Fruit fly (Drosophila melanogaster) whole organism, embryonic: ENCODE data around the gene CG31683.
A peak's percentile ranks its signal among the peaks of the same experiment; 100 is the strongest.

Experiments used
- Ada2b ChIP-seq: fragments of 200-800 bp; sonication (Bioruptor generic); IDR thresholded peaks from 2 replicates; pipeline ENCODE4 v1.3.6; 2022; ENCODE audit warnings: missing biosample characterization, missing genetic modification characterization
- Asciz ChIP-seq: fragments of 200-800 bp; sonication (Bioruptor generic); optimal IDR thresholded peaks from 2 replicates; lab custom pipeline; 2017; ENCODE audit warnings: missing biosample characterization, mild to moderate bottlenecking, missing genetic modification characterization, missing genetic modification reagents
- B-H1 ChIP-seq: fragments of 200-800 bp; sonication (Bioruptor generic); IDR thresholded peaks from 3 replicates; pipeline ENCODE4 v1.3.6; 2022; ENCODE audit warnings: missing biosample characterization, missing genetic modification characterization
- CG10654 ChIP-seq: fragments of 200-800 bp; sonication (Bioruptor generic); optimal IDR thresholded peaks from 2 replicates; lab custom pipeline; 2016; ENCODE audit warnings: missing biosample characterization, missing genetic modification characterization
- CG11456 ChIP-seq: fragments of 200-800 bp; sonication (Bioruptor generic); IDR thresholded peaks from 3 replicates; pipeline ENCODE4 v1.3.6; 2022; ENCODE audit warnings: missing biosample characterization, missing genetic modification characterization
- CG11695 ChIP-seq: fragments of 200-800 bp; sonication (Bioruptor generic); IDR thresholded peaks from 3 replicates; pipeline ENCODE4 v1.3.6; 2022; ENCODE audit warnings: missing biosample characterization, missing genetic modification characterization
- CG12104 ChIP-seq: fragments of 200-800 bp; sonication (Bioruptor generic); optimal IDR thresholded peaks from 3 replicates; lab custom pipeline; 2016; ENCODE audit warnings: missing biosample characterization, missing genetic modification characterization
- CG1233 ChIP-seq: fragments of 200-800 bp; sonication (Bioruptor generic); optimal IDR thresholded peaks from 4 replicates; lab custom pipeline; 2018; ENCODE audit warnings: missing biosample characterization, mild to moderate bottlenecking, missing genetic modification characterization
- CG13296 ChIP-seq: fragments of 200-800 bp; sonication (Bioruptor generic); optimal IDR thresholded peaks from 3 replicates; lab custom pipeline; 2018; ENCODE audit warnings: missing biosample characterization, mild to moderate bottlenecking, missing genetic modification characterization
- CG13624 ChIP-seq: fragments of 200-800 bp; sonication (Bioruptor generic); optimal IDR thresholded peaks from 2 replicates; lab custom pipeline; 2016; ENCODE audit warnings: missing biosample characterization, missing genetic modification characterization
- CG14050 ChIP-seq: fragments of 200-800 bp; sonication (Bioruptor generic); IDR thresholded peaks from 3 replicates; pipeline ENCODE4 v1.3.6; 2022; ENCODE audit warnings: missing biosample characterization, missing genetic modification characterization
- CG14667 ChIP-seq: fragments of 200-800 bp; sonication (Bioruptor generic); IDR thresholded peaks from 2 replicates; pipeline ENCODE4 v1.3.6; 2022; ENCODE audit warnings: missing biosample characterization, missing genetic modification characterization
- CG14965 ChIP-seq: fragments of 200-800 bp; sonication (Bioruptor generic); optimal IDR thresholded peaks from 2 replicates; lab custom pipeline; 2016; ENCODE audit warnings: missing biosample characterization, missing genetic modification characterization, borderline replicate concordance
- CG18599 ChIP-seq: fragments of 200-800 bp; sonication (Bioruptor generic); optimal IDR thresholded peaks from 3 replicates; lab custom pipeline; 2017; ENCODE audit warnings: missing biosample characterization, missing genetic modification characterization, mild to moderate bottlenecking, moderate library complexity, missing genetic modification reagents
- CG32532 ChIP-seq: fragments of 200-800 bp; sonication (Bioruptor generic); IDR thresholded peaks from 2 replicates; pipeline ENCODE4 v1.3.6; 2022; ENCODE audit warnings: missing biosample characterization, missing genetic modification characterization
- CG4424 ChIP-seq: fragments of 200-800 bp; sonication (Bioruptor generic); optimal IDR thresholded peaks from 3 replicates; lab custom pipeline; 2016; ENCODE audit warnings: missing biosample characterization, missing genetic modification characterization
- CG4730 ChIP-seq: fragments of 200-800 bp; sonication (Bioruptor generic); IDR thresholded peaks from 2 replicates; pipeline ENCODE4 v1.3.6; 2022; ENCODE audit warnings: missing biosample characterization, missing genetic modification characterization
- CG6254 ChIP-seq: fragments of 200-800 bp; sonication (Bioruptor generic); optimal IDR thresholded peaks from 3 replicates; lab custom pipeline; 2017; ENCODE audit warnings: mild to moderate bottlenecking, missing biosample characterization, missing genetic modification reagents, missing genetic modification characterization
- CG6689 ChIP-seq: fragments of 200-800 bp; sonication (Bioruptor generic); IDR thresholded peaks from 2 replicates; pipeline ENCODE4 v1.3.6; 2022; ENCODE audit warnings: missing biosample characterization, missing genetic modification characterization
- CG7839 ChIP-seq: fragments of 200-800 bp; sonication (Bioruptor generic); optimal IDR thresholded peaks from 3 replicates; lab custom pipeline; 2018; ENCODE audit warnings: missing biosample characterization, mild to moderate bottlenecking, missing genetic modification characterization, moderate library complexity
- CG8359 ChIP-seq: fragments of 200-800 bp; sonication (Bioruptor generic); optimal IDR thresholded peaks from 2 replicates; lab custom pipeline; 2017; ENCODE audit warnings: missing biosample characterization, mild to moderate bottlenecking, missing genetic modification characterization, borderline replicate concordance
- CG9797 ChIP-seq: fragments of 200-800 bp; sonication (Bioruptor generic); optimal IDR thresholded peaks from 3 replicates; lab custom pipeline; 2018; ENCODE audit warnings: missing biosample characterization, mild to moderate bottlenecking, missing genetic modification characterization
- Dll ChIP-seq: fragments of 200-800 bp; sonication (Bioruptor generic); IDR thresholded peaks from 4 replicates; pipeline ENCODE4 v1.3.6; 2022; ENCODE audit warnings: missing biosample characterization, missing genetic modification characterization; ENCODE audit not compliant: partially characterized antibody
- Dp ChIP-seq: fragments of 200-800 bp; sonication (Bioruptor generic); optimal IDR thresholded peaks from 2 replicates; lab custom pipeline; 2018; ENCODE audit warnings: missing biosample characterization, mild to moderate bottlenecking, missing genetic modification characterization, moderate library complexity
- Dref ChIP-seq: fragments of 200-800 bp; sonication (Bioruptor generic); IDR thresholded peaks from 2 replicates; pipeline ENCODE4 v1.3.6; 2022; ENCODE audit warnings: missing biosample characterization, missing genetic modification characterization
- Drgx ChIP-seq: fragments of 200-800 bp; sonication (Bioruptor generic); IDR thresholded peaks from 2 replicates; pipeline ENCODE4 v1.3.6; 2022; ENCODE audit warnings: missing biosample characterization, missing genetic modification characterization
- Fer1 ChIP-seq: fragments of 200-800 bp; sonication (Bioruptor generic); optimal IDR thresholded peaks from 2 replicates; lab custom pipeline; 2017; ENCODE audit warnings: missing biosample characterization, mild to moderate bottlenecking, missing genetic modification characterization
- Fer2 ChIP-seq: fragments of 200-800 bp; sonication (Bioruptor generic); optimal IDR thresholded peaks from 2 replicates; lab custom pipeline; 2018; ENCODE audit warnings: missing biosample characterization, mild to moderate bottlenecking, missing genetic modification characterization, moderate library complexity
- MBD-R2 ChIP-seq: fragments of 200-800 bp; sonication (Bioruptor generic); IDR thresholded peaks from 2 replicates; pipeline ENCODE4 v1.3.6; 2022; ENCODE audit warnings: missing biosample characterization, missing genetic modification characterization
- Med ChIP-seq: fragments of 200-800 bp; sonication (Bioruptor generic); peaks from one replicate; lab custom pipeline; 2016; ENCODE audit warnings: missing biosample characterization, missing genetic modification characterization, mild to moderate bottlenecking, inconsistent platforms, moderate library complexity
- Mes4 ChIP-seq: fragments of 200-800 bp; sonication (Bioruptor generic); optimal IDR thresholded peaks from 2 replicates; lab custom pipeline; 2016; ENCODE audit warnings: missing biosample characterization, missing genetic modification characterization
- Myb ChIP-seq: fragments of 200-800 bp; sonication (Bioruptor generic); optimal IDR thresholded peaks from 2 replicates; lab custom pipeline; 2016; ENCODE audit warnings: missing biosample characterization, missing genetic modification characterization
- Rfx ChIP-seq: fragments of 200-800 bp; sonication (Bioruptor generic); IDR thresholded peaks from 2 replicates; pipeline ENCODE4 v1.3.6; 2022; ENCODE audit warnings: missing biosample characterization, missing genetic modification characterization
- Side ChIP-seq: fragments of 200-800 bp; sonication (Bioruptor generic); optimal IDR thresholded peaks from 2 replicates; lab custom pipeline; 2016; ENCODE audit warnings: missing biosample characterization, missing genetic modification characterization
- Six4 ChIP-seq: fragments of 200-800 bp; sonication (Bioruptor generic); optimal IDR thresholded peaks from 2 replicates; lab custom pipeline; 2016; ENCODE audit warnings: missing biosample characterization, missing genetic modification characterization
- Sry-δ ChIP-seq: fragments of 200-800 bp; sonication (Bioruptor generic); optimal IDR thresholded peaks from 2 replicates; lab custom pipeline; 2016; ENCODE audit warnings: missing biosample characterization, missing genetic modification characterization
- abd-A ChIP-seq: fragments of 200-800 bp; sonication (Bioruptor generic); optimal IDR thresholded peaks from 3 replicates; lab custom pipeline; 2019; ENCODE audit warnings: missing biosample characterization, mild to moderate bottlenecking, missing genetic modification characterization, moderate library complexity
- ase ChIP-seq: fragments of 200-800 bp; sonication (Bioruptor generic); IDR thresholded peaks from 3 replicates; pipeline ENCODE4 v1.3.6; 2022; ENCODE audit warnings: missing biosample characterization, missing genetic modification characterization
- bcd ChIP-seq: fragments of 200-800 bp; sonication (Bioruptor generic); optimal IDR thresholded peaks from 2 replicates; lab custom pipeline; 2017; ENCODE audit warnings: missing biosample characterization, mild to moderate bottlenecking, missing genetic modification characterization
- bigmax ChIP-seq: fragments of 200-800 bp; sonication (Bioruptor generic); optimal IDR thresholded peaks from 2 replicates; lab custom pipeline; 2018; ENCODE audit warnings: missing biosample characterization, mild to moderate bottlenecking, missing genetic modification characterization
- dimm ChIP-seq: fragments of 200-800 bp; sonication (Bioruptor generic); IDR thresholded peaks from 2 replicates; pipeline ENCODE4 v1.3.6; 2022; ENCODE audit warnings: missing biosample characterization, missing genetic modification characterization
- dmrt99B ChIP-seq: fragments of 200-800 bp; sonication (Bioruptor generic); optimal IDR thresholded peaks from 2 replicates; lab custom pipeline; 2018; ENCODE audit warnings: missing biosample characterization, mild to moderate bottlenecking, missing genetic modification characterization, moderate library complexity
- en ChIP-seq: fragments of 200-800 bp; sonication (Bioruptor generic); optimal IDR thresholded peaks from 2 replicates; lab custom pipeline; 2016; ENCODE audit warnings: missing biosample characterization, missing genetic modification characterization
- hth ChIP-seq: fragments of >200 bp; optimal IDR thresholded peaks from 2 replicates; lab custom pipeline; 2017; ENCODE audit warnings: inconsistent platforms
- ind ChIP-seq: fragments of 200-800 bp; sonication (Bioruptor generic); optimal IDR thresholded peaks from 3 replicates; lab custom pipeline; 2016; ENCODE audit warnings: missing biosample characterization, missing genetic modification characterization
- kni ChIP-seq: fragments of 200-800 bp; sonication (Bioruptor generic); optimal IDR thresholded peaks from 3 replicates; lab custom pipeline; 2017; ENCODE audit warnings: mild to moderate bottlenecking, missing biosample characterization, missing genetic modification reagents, missing genetic modification characterization
- lmd ChIP-seq: fragments of 200-800 bp; sonication (Bioruptor generic); IDR thresholded peaks from 2 replicates; pipeline ENCODE4 v1.3.6; 2022; ENCODE audit warnings: missing biosample characterization, missing genetic modification characterization
- row ChIP-seq: fragments of 200-800 bp; sonication (Bioruptor generic); IDR thresholded peaks from 3 replicates; pipeline ENCODE4 v1.3.6; 2022; ENCODE audit warnings: missing biosample characterization, missing genetic modification characterization
- zen ChIP-seq: fragments of 200-800 bp; sonication (Bioruptor generic); optimal IDR thresholded peaks from 3 replicates; lab custom pipeline; 2018; ENCODE audit warnings: missing biosample characterization, mild to moderate bottlenecking, missing genetic modification characterization, moderate library complexity
- zf30C ChIP-seq: fragments of 200-800 bp; sonication (Bioruptor generic); optimal IDR thresholded peaks from 3 replicates; lab custom pipeline; 2018; ENCODE audit warnings: missing biosample characterization, mild to moderate bottlenecking, missing genetic modification characterization

The CG31683 gene

dm6 chr2L:20463316-20463856, 13.6 kb upstream of the CG31683 start, which contains the start of gene CG2493 (continued):
- no peak for TF ChIP-seq CG14667 (GFP tag; lab: Robert Waterston, UW)
- no peak for TF ChIP-seq CG1233 (GFP tag; lab: Kevin White, UChicago)
- no peak for TF ChIP-seq CG7839 (tag; lab: Kevin White, UChicago)
- 0 out of 3 replicates have a peak, but pooled peaks have one; percentile 11 for TF ChIP-seq row (GFP tag; lab: Robert Waterston, UW)
- TF ChIP-seq CG8359 (GFP tag; lab: Kevin White, UChicago) = no peak
- TF ChIP-seq hth (lab: Kevin White, UChicago) = no peak
- TF ChIP-seq Six4 = peak; percentile 22
- TF ChIP-seq CG11456 (GFP tag; lab: Robert Waterston, UW) = 0 out of 3 replicates have a peak, but pooled peaks have one; percentile 7
- TF ChIP-seq zf30C (GFP tag; lab: Kevin White, UChicago) = no peak
- TF ChIP-seq Ada2b = no peak
- TF ChIP-seq CG14965 (GFP tag; lab: Kevin White, UChicago) = no peak
- TF ChIP-seq Myb (GFP tag; lab: Kevin White, UChicago) = peak; percentile 66
- no peak for TF ChIP-seq B-H1 (GFP tag; lab: Robert Waterston, UW)
- TF ChIP-seq en (GFP tag; lab: Kevin White, UChicago) = no peak
- peak; percentile 9 for TF ChIP-seq CG9797 (GFP tag; lab: Kevin White, UChicago)
- TF ChIP-seq CG14050 (GFP tag; lab: Robert Waterston, UW) = no peak
- TF ChIP-seq CG32532 (GFP tag; lab: Robert Waterston, UW) = peak; percentile 39; the same call in 1 of the 2 replicates
- no peak for TF ChIP-seq dimm
- peak; percentile 45 for TF ChIP-seq Fer1 (GFP tag; lab: Kevin White, UChicago)
- TF ChIP-seq CG13624 (GFP tag; lab: Kevin White, UChicago) = peak; percentile 20
- peak; percentile 49 for TF ChIP-seq Dref (GFP tag; lab: Robert Waterston, UW)
- TF ChIP-seq CG11695 (GFP tag; lab: Robert Waterston, UW) = 0 out of 3 replicates have a peak, but pooled peaks have one; percentile 31
- peak; percentile 15 for TF ChIP-seq dmrt99B (tag; lab: Kevin White, UChicago)
- TF ChIP-seq CG4730 (GFP tag; lab: Robert Waterston, UW) = 0 out of 2 replicates have a peak, but pooled peaks have one; percentile 4
- TF ChIP-seq Dll = no peak; the same call in 3 of the 4 replicates
- peak; percentile 20; the same call in 1 of the 2 replicates for TF ChIP-seq lmd (GFP tag; lab: Robert Waterston, UW)
- no peak for TF ChIP-seq bigmax (GFP tag; lab: Kevin White, UChicago)
- peak; percentile 38 for TF ChIP-seq Asciz
- TF ChIP-seq CG18599 (GFP tag; lab: Kevin White, UChicago) = peak; percentile 33
- TF ChIP-seq CG12104 (GFP tag; lab: Kevin White, UChicago) = no peak
- peak; percentile 45 for TF ChIP-seq Rfx (GFP tag; lab: Robert Waterston, UW)
- 0 out of 3 replicates have a peak, but pooled peaks have one; percentile 41 for TF ChIP-seq ase (GFP tag; lab: Robert Waterston, UW)
- peak; percentile 6 for TF ChIP-seq Sry-δ (GFP tag; lab: Kevin White, UChicago)
- no peak for TF ChIP-seq Side (GFP tag; lab: Kevin White, UChicago)
- TF ChIP-seq bcd = peak; percentile 30
- 0 out of 2 replicates have a peak, but pooled peaks have one; percentile 26 for TF ChIP-seq CG6689 (GFP tag; lab: Robert Waterston, UW)
- peak; percentile 16 for TF ChIP-seq CG10654
- peak; percentile 44; the same call in 1 of the 2 replicates for TF ChIP-seq Drgx (GFP tag; lab: Robert Waterston, UW)
- TF ChIP-seq zen (tag; lab: Kevin White, UChicago) = peak; percentile 26
- TF ChIP-seq Mes4 (GFP tag; lab: Kevin White, UChicago) = no peak
- no peak for TF ChIP-seq CG13296 (GFP tag; lab: Kevin White, UChicago)
- TF ChIP-seq CG4424 (GFP tag; lab: Kevin White, UChicago) = peak; percentile 36
- TF ChIP-seq Med (GFP tag; lab: Kevin White, UChicago) = peak; percentile 53
- TF ChIP-seq kni = no peak
- TF ChIP-seq MBD-R2 (GFP tag; lab: Robert Waterston, UW) = 0 out of 2 replicates have a peak, but pooled peaks have one; percentile 45
- TF ChIP-seq ind (GFP tag; lab: Kevin White, UChicago) = peak; percentile 18
- peak; percentile 80 for TF ChIP-seq Dp
- TF ChIP-seq abd-A = peak; percentile 2
- TF ChIP-seq Fer2 = no peak
- peak; percentile 23 for TF ChIP-seq CG6254
